Worm (Caenorhabditis elegans) whole organism, L4 larva: ENCODE measurements around the gene F59B2.12.

Experiments
- ama-1 ChIP-seq: fragments of 150-350 bp; optimal IDR thresholded peaks from 2 replicates; lab custom pipeline; 2014; ENCODE audit warnings: inconsistent platforms, mixed read lengths
- arid-1 ChIP-seq: fragments of 200-800 bp; sonication (Bioruptor generic); conservative IDR thresholded peaks from 2 replicates; pipeline ENCODE4 v1.3.6; 2022; ENCODE audit warnings: missing genetic modification reagents, missing genetic modification characterization, missing compliant biosample characterization
- dmd-8 ChIP-seq: fragments of 200-800 bp; sonication (Bioruptor generic); IDR thresholded peaks from 2 replicates; pipeline ENCODE4 v1.3.6; 2022; ENCODE audit warnings: missing genetic modification characterization, missing compliant biosample characterization
- fkh-10 ChIP-seq: fragments of 150-350 bp; optimal IDR thresholded peaks from 2 replicates; lab custom pipeline; 2014; ENCODE audit warnings: missing biosample characterization, missing genetic modification reagents, missing genetic modification characterization
- gei-8 ChIP-seq: fragments of 200-800 bp; sonication (Bioruptor generic); optimal IDR thresholded peaks from 2 replicates; lab custom pipeline; 2018; ENCODE audit warnings: mild to moderate bottlenecking, missing genetic modification characterization, missing compliant biosample characterization

DNA sequence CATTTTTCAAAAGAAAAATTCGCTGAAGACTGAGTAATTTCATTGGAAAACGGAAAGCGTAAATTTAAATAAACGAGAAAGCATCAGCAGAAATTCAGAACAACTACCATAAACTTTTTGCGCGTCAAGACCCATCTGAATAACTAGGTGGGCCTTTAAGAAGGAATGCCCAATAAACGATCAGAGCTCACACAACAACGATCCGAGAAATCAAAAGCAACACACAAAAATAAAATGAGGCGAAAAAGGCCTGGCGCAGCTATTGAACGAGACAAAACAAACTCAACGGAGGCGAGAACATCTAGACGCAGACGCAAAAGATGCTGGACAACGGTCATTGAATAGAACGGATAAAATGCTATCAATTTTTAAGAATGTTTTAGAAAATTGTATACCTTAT is 18.5 kb upstream of the F59B2.12 start:
- TF ChIP-seq ama-1 (no peak), dmd-8 (GFP tag; lab: Robert Waterston, UW) (no peak), gei-8 (GFP tag; lab: Kevin White, UChicago) (no peak), fkh-10 (GFP tag; lab: Kevin White, UChicago) (no peak), arid-1 (GFP tag; lab: Robert Waterston, UW) (no peak)
